Worm (Caenorhabditis elegans): ENCODE results near the gene malt-1.

The malt-1 gene

DNA sequence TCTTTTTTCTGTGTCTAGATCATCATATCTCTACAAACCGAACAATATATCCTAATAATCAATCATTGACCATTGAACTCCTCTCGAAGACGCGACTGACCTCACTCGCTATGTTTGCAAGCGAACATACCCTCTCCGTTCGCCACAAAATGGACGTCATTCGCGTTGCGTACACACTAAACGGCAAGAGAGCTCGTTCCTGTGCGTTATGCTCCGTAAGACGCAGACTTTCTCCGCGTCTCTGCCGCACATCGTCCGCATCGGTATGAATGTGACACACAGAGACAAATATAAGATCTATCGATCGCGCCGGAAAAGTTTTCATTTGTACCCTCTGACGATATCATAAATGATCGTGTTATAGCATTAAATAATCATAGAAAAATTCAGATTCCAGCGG, 25.0 kb downstream of the malt-1 start:
- TF ChIP-seq nhr-21 (tag; optimal IDR thresholded peaks at IDR 0.05) (no peak), ceh-82 (tag; optimal IDR thresholded peaks at IDR 0.05) (no peak), ceh-16 (tag; optimal IDR thresholded peaks at IDR 0.05) (no peak)

DNA sequence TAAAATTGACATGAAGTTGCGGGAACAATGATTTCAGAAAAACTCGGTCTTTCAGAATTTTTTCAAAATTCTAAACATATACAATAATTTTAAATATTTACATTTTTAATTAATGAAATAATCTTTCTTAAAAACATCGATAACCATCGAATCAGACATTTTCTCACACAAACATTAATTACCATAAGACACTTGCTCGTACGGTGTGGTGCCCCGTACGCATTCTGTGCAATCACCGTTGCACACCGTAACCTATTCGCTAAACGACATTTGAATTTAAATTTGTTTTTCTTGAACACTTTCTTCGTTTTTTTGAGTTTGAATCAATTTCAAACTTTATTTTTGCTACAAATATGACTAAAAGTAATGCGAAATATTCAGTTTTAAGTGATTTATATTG, 27.3 kb downstream of the malt-1 start:
- no peak for TF ChIP-seq lin-13 (GFP tag; optimal IDR thresholded peaks at IDR 0.05)
- no peak for TF ChIP-seq nhr-77 (tag; optimal IDR thresholded peaks at IDR 0.05)
- TF ChIP-seq nhr-25 (tag; optimal IDR thresholded peaks at IDR 0.05): no peak
- TF ChIP-seq nhr-10 (tag; optimal IDR thresholded peaks at IDR 0.05): no peak
- no peak for TF ChIP-seq ztf-11 (tag; optimal IDR thresholded peaks at IDR 0.05)
- no peak for TF ChIP-seq nhr-21 (tag; optimal IDR thresholded peaks at IDR 0.05)
- no peak for TF ChIP-seq snpc-4 (tag; optimal IDR thresholded peaks at IDR 0.05)
- TF ChIP-seq blmp-1 (tag; optimal IDR thresholded peaks at IDR 0.05; ENCODE audit: insufficient read depth): no peak
- TF ChIP-seq sma-3 (GFP tag; optimal IDR thresholded peaks at IDR 0.05): no peak
- TF ChIP-seq fos-1 (tag; optimal IDR thresholded peaks at IDR 0.05): no peak
- TF ChIP-seq crh-2 (tag; optimal IDR thresholded peaks at IDR 0.05): no peak
- no peak for TF ChIP-seq Y55F3AM.14 (GFP tag; optimal IDR thresholded peaks at IDR 0.05)
- TF ChIP-seq skn-1 (tag; optimal IDR thresholded peaks at IDR 0.05): no peak
- no peak for TF ChIP-seq mdl-1 (tag; optimal IDR thresholded peaks at IDR 0.05)
- TF ChIP-seq ztf-1 (GFP tag; conservative IDR thresholded peaks at IDR 0.05): no peak
- no peak for TF ChIP-seq zag-1 (tag; optimal IDR thresholded peaks at IDR 0.05)
- no peak for TF ChIP-seq peb-1 (tag; optimal IDR thresholded peaks at IDR 0.05)
- TF ChIP-seq ztf-4 (tag; optimal IDR thresholded peaks at IDR 0.05): no peak
- TF ChIP-seq ceh-82 (tag; optimal IDR thresholded peaks at IDR 0.05): no peak
- no peak for TF ChIP-seq elt-1 (tag; optimal IDR thresholded peaks at IDR 0.05)

DNA sequence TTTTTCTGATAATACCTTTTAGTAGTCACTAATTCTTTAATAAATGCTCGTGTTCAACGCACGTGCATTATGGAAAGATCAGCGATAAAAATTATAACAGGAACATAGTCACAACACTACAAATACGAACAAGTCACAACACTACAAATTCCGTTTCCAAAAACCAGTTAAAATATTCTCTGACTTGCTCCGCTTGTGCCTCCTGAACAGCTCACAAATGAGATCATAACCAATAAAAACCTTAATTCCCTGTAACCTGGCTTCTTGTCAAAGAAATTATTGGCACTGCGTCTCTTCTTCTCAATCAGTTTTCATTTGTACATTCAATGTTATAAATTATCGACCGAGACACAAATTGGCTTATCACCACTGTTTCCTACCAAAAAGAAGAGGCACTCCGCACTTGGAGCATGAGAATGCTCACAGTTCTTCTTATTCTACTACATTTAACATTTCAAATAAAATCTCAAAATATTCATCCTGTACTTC, 31.7 kb downstream of the malt-1 start, which contains the start of gene B0252.1:
B0252.1 (plus strand) TSS at position 318 of the 489 bp plus-strand sequence.
- TF ChIP-seq fos-1 (tag; optimal IDR thresholded peaks at IDR 0.05) (peak; percentile 47), elt-3 (tag; optimal IDR thresholded peaks at IDR 0.05) (no peak)

DNA sequence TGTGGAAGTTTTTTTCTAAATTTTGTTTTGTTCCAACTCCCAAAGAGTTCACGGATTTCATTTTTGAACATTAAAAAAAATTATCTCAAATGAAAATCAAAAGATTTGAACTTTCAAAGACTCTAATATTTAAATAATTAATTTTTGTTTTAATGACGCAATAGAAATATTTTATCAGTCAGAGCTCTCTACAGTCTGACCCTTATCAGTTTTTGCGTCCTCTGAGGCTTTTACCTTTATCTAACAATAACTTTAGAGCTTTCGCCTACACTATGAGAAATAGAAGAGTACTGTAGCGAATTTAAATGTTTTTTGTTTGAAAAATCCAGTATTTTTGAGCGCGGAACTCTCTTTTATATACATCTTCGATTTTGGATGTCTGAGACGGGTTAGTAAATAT, 32.2 kb downstream of the malt-1 start, which contains the start of gene B0252.5:
B0252.5 (minus strand) TSS at position 17 of the 400 bp plus-strand sequence.
- TF ChIP-seq nhr-21 (tag; optimal IDR thresholded peaks at IDR 0.05) (no peak), fos-1 (tag; optimal IDR thresholded peaks at IDR 0.05) (peak; percentile 53), sma-9 (GFP tag; optimal IDR thresholded peaks at IDR 0.05) (peak; percentile 37), sma-9 (tag; optimal IDR thresholded peaks at IDR 0.05) (no peak)

DNA sequence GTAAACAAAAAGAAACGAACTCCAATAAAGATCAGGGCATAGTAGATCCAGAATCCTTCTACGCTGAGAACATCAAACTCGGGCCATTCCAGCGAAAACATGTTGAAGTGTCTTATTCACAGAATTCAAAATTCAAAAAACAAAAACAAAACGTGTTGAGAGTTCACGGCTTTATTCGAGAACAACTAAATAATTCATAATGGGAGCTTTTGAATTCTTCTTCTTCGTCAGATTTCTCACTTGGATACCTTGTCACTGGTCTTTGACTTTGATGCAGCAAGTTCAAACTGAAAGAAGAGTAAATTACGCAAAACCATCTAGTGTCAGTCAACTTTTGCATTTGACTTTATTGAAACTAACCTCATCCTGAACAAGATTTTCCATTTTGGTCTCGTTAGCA, 33.4 kb downstream of the malt-1 start, which contains the start of gene B0252.11:
B0252.11 (minus strand) TSS at position 101 of the 400 bp plus-strand sequence.
- TF ChIP-seq skn-1 (tag; optimal IDR thresholded peaks at IDR 0.05) (no peak), crh-2 (tag; optimal IDR thresholded peaks at IDR 0.05) (no peak), snpc-4 (tag; optimal IDR thresholded peaks at IDR 0.05) (no peak), ztf-4 (tag; optimal IDR thresholded peaks at IDR 0.05) (no peak), mdl-1 (tag; optimal IDR thresholded peaks at IDR 0.05) (no peak), nhr-77 (tag; optimal IDR thresholded peaks at IDR 0.05) (no peak)

DNA sequence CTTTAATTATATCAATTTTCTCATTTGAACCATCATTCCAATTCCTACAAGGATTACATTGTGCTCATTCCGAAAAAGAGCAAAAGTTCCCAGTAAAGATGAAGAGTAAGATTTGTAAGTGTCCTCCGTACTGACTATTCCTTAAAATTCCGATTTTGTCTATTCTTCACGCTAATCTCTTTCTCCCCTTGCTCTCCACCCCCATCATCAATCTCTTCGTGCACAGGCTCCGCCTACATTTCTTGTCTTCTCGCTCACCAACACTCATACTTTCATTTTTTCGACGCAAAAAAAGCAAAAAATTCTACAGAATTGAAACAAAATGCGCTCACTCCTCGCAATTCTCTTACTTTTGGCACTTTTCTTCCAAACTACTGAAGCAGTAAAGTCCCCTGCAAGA, 35.2 kb downstream of the malt-1 start, which contains the start of gene B0252.8:
B0252.8 (plus strand) TSS at position 292 of the 400 bp plus-strand sequence.
- TF ChIP-seq nhr-77 (tag; optimal IDR thresholded peaks at IDR 0.05) (no peak), nhr-21 (tag; optimal IDR thresholded peaks at IDR 0.05) (no peak), unc-55 (GFP tag; optimal IDR thresholded peaks at IDR 0.05) (peak; percentile 52), nhr-237 (tag; optimal IDR thresholded peaks at IDR 0.05) (no peak), mab-5 (tag; optimal IDR thresholded peaks at IDR 0.05) (peak; percentile 1), C34F6.9 (tag; optimal IDR thresholded peaks at IDR 0.05) (peak; percentile 2), ceh-82 (tag; optimal IDR thresholded peaks at IDR 0.05) (no peak), sem-4 (tag; optimal IDR thresholded peaks at IDR 0.05) (no peak), R02D3.7 (tag; optimal IDR thresholded peaks at IDR 0.05) (no peak), lin-13 (GFP tag; optimal IDR thresholded peaks at IDR 0.05) (no peak), lin-11 (tag; optimal IDR thresholded peaks at IDR 0.05) (no peak), ama-1 (optimal IDR thresholded peaks at IDR 0.05) (no peak), nhr-25 (tag; optimal IDR thresholded peaks at IDR 0.05) (no peak), unc-39 (tag; optimal IDR thresholded peaks at IDR 0.05) (no peak), nhr-6 (tag; optimal IDR thresholded peaks at IDR 0.05) (no peak)

Data from whole organism, L2 larva.